Worm (Caenorhabditis elegans) whole organism, L1 larva: Measurements from ENCODE around the gene clc-10.

ENCODE experiments used
- aha-1 ChIP-seq: fragments of 150-350 bp; optimal IDR thresholded peaks from 2 replicates; lab custom pipeline; 2014; ENCODE audit warnings: missing biosample characterization, missing genetic modification characterization
- alr-1 ChIP-seq: fragments of 200-800 bp; sonication (Bioruptor generic); optimal IDR thresholded peaks from 2 replicates; lab custom pipeline; 2018; ENCODE audit warnings: borderline replicate concordance, mild to moderate bottlenecking, missing genetic modification characterization, missing compliant biosample characterization
- ama-1 ChIP-seq: fragments of 150-350 bp; optimal IDR thresholded peaks from 2 replicates; lab custom pipeline; 2014
- blmp-1 ChIP-seq: fragments of 150-350 bp; optimal IDR thresholded peaks from 2 replicates; lab custom pipeline; 2014; ENCODE audit warnings: missing biosample characterization, missing genetic modification characterization
- ceh-63 ChIP-seq: fragments of 200-800 bp; sonication (Bioruptor generic); optimal IDR thresholded peaks from 2 replicates; lab custom pipeline; 2018; ENCODE audit warnings: mild to moderate bottlenecking, missing genetic modification characterization, missing compliant biosample characterization
- ceh-88 ChIP-seq: fragments of 200-800 bp; sonication (Bioruptor generic); IDR thresholded peaks from 2 replicates; pipeline ENCODE4 v1.3.6; 2022; ENCODE audit warnings: missing genetic modification characterization, missing compliant biosample characterization
- ceh-90 ChIP-seq: sonication (generic microtip); optimal IDR thresholded peaks from 2 replicates; lab custom pipeline; 2016; ENCODE audit warnings: missing genetic modification characterization, missing compliant biosample characterization
- ces-1 ChIP-seq: fragments of 150-350 bp; optimal IDR thresholded peaks from 2 replicates; lab custom pipeline; 2014; ENCODE audit warnings: missing biosample characterization, missing genetic modification reagents, missing genetic modification characterization
- efl-1 ChIP-seq, 4 experiments: fragments of 150-350 bp; optimal IDR thresholded peaks in 3 of 4; peaks in 1 of 4; 1 replicate in 1 of 4; 2 replicates in 3 of 4; lab custom pipeline; 2014; ENCODE audit warnings: missing biosample characterization in 2 of 4, missing genetic modification characterization in 2 of 4, missing genetic modification reagents in 2 of 4
- egl-13 ChIP-seq: sonication (generic microtip); optimal IDR thresholded peaks from 2 replicates; lab custom pipeline; 2016; ENCODE audit warnings: missing genotype, missing genetic modification reagents, missing genetic modification characterization, missing compliant biosample characterization
- egl-27 ChIP-seq, 2 experiments: fragments of 150-350 bp in 1 of 2; sonication (generic microtip); optimal IDR thresholded peaks; 3 replicates each; lab custom pipeline; 2017 to 2018; ENCODE audit warnings: missing biosample characterization in 2 of 2, missing genetic modification characterization in 2 of 2, missing genetic modification reagents in 2 of 2
- ets-5 ChIP-seq: fragments of 200-800 bp; sonication (Bioruptor generic); IDR thresholded peaks from 2 replicates; pipeline ENCODE4 v1.3.6; 2022; ENCODE audit warnings: missing genetic modification characterization, missing compliant biosample characterization
- fkh-10 ChIP-seq: sonication (generic microtip); optimal IDR thresholded peaks from 2 replicates; lab custom pipeline; 2017; ENCODE audit warnings: missing biosample characterization, missing genetic modification reagents, missing genetic modification characterization
- fkh-4 ChIP-seq: sonication (generic microtip); optimal IDR thresholded peaks from 2 replicates; lab custom pipeline; 2016; ENCODE audit warnings: missing compliant biosample characterization, missing genetic modification characterization, borderline replicate concordance
- fkh-8 ChIP-seq: sonication (generic microtip); optimal IDR thresholded peaks from 2 replicates; lab custom pipeline; 2016; ENCODE audit warnings: mild to moderate bottlenecking, missing genetic modification characterization, missing compliant biosample characterization
- fos-1 ChIP-seq: fragments of 150-350 bp; optimal IDR thresholded peaks from 2 replicates; lab custom pipeline; 2014; ENCODE audit warnings: missing biosample characterization, missing genetic modification characterization
- hlh-17 ChIP-seq: fragments of 200-800 bp; sonication (Bioruptor generic); optimal IDR thresholded peaks from 2 replicates; lab custom pipeline; 2018; ENCODE audit warnings: missing genetic modification characterization, mild to moderate bottlenecking, missing compliant biosample characterization, moderate library complexity, borderline replicate concordance
- hlh-4 ChIP-seq: sonication (generic microtip); optimal IDR thresholded peaks from 2 replicates; lab custom pipeline; 2016; ENCODE audit warnings: mild to moderate bottlenecking, missing genetic modification characterization, missing compliant biosample characterization
- irx-1 ChIP-seq: sonication (generic microtip); optimal IDR thresholded peaks from 2 replicates; lab custom pipeline; 2016; ENCODE audit warnings: missing genetic modification characterization, missing compliant biosample characterization
- isw-1 ChIP-seq: fragments of 200-800 bp; sonication (Bioruptor generic); IDR thresholded peaks from 2 replicates; pipeline ENCODE4 v1.3.6; 2022; ENCODE audit warnings: missing genetic modification characterization, missing compliant biosample characterization
- lin-13 ChIP-seq: fragments of 150-350 bp; optimal IDR thresholded peaks from 2 replicates; lab custom pipeline; 2014; ENCODE audit warnings: missing biosample characterization, missing genetic modification reagents, missing genetic modification characterization
- lin-15B ChIP-seq: fragments of 150-350 bp; sonication (generic microtip); optimal IDR thresholded peaks from 3 replicates; lab custom pipeline; 2014; ENCODE audit warnings: missing biosample characterization, missing genetic modification characterization
- lin-35 ChIP-seq, 2 experiments: fragments of 150-350 bp; optimal IDR thresholded peaks; 2 replicates each; lab custom pipeline; 2014; ENCODE audit warnings: missing biosample characterization in 2 of 2, missing genetic modification characterization in 2 of 2, missing genetic modification reagents in 2 of 2
- mab-9 ChIP-seq: fragments of 200-800 bp; sonication (Bioruptor generic); IDR thresholded peaks from 2 replicates; pipeline ENCODE4 v1.3.6; 2022; ENCODE audit warnings: missing genetic modification reagents, missing genetic modification characterization, missing compliant biosample characterization
- mdl-1 ChIP-seq, 2 experiments: fragments of 150-350 bp; optimal IDR thresholded peaks; 2 replicates each; lab custom pipeline; 2014 to 2017; ENCODE audit warnings: missing biosample characterization in 2 of 2, missing genetic modification characterization in 2 of 2, inconsistent platforms in 1 of 2
- mep-1 ChIP-seq: fragments of 150-350 bp; optimal IDR thresholded peaks from 2 replicates; lab custom pipeline; 2014; ENCODE audit warnings: missing biosample characterization, missing genetic modification characterization
- nhr-12 ChIP-seq: sonication (generic microtip); optimal IDR thresholded peaks from 2 replicates; lab custom pipeline; 2017; ENCODE audit warnings: missing biosample characterization, missing genetic modification characterization
- nhr-19 ChIP-seq: fragments of 200-800 bp; sonication (Bioruptor generic); conservative IDR thresholded peaks from 2 replicates; pipeline ENCODE4 v1.3.6; 2022; ENCODE audit warnings: missing genetic modification characterization, missing compliant biosample characterization
- nhr-237 ChIP-seq: fragments of 150-350 bp; optimal IDR thresholded peaks from 2 replicates; lab custom pipeline; 2014; ENCODE audit warnings: missing biosample characterization, missing genetic modification characterization
- nhr-28 ChIP-seq: fragments of 150-350 bp; optimal IDR thresholded peaks from 2 replicates; lab custom pipeline; 2014; ENCODE audit warnings: missing biosample characterization, missing genetic modification characterization
- nhr-71 ChIP-seq: sonication (generic microtip); optimal IDR thresholded peaks from 2 replicates; lab custom pipeline; 2016; ENCODE audit warnings: mild to moderate bottlenecking, missing genetic modification characterization, moderate library complexity, missing compliant biosample characterization
- nhr-76 ChIP-seq: sonication (generic microtip); optimal IDR thresholded peaks from 2 replicates; lab custom pipeline; 2017; ENCODE audit warnings: missing biosample characterization, missing genetic modification characterization
- nhr-90 ChIP-seq: sonication (generic microtip); optimal IDR thresholded peaks from 2 replicates; lab custom pipeline; 2016; ENCODE audit warnings: mild to moderate bottlenecking, missing genetic modification characterization, missing compliant biosample characterization; ENCODE audit not compliant: poor library complexity
- pqm-1 ChIP-seq: sonication (generic microtip); optimal IDR thresholded peaks from 3 replicates; lab custom pipeline; 2017; ENCODE audit warnings: missing biosample characterization, missing genetic modification characterization
- snpc-4 ChIP-seq: fragments of 150-350 bp; optimal IDR thresholded peaks from 2 replicates; lab custom pipeline; 2014; ENCODE audit warnings: missing biosample characterization, missing genetic modification characterization
- snu-23 ChIP-seq: sonication (generic microtip); optimal IDR thresholded peaks from 2 replicates; lab custom pipeline; 2016; ENCODE audit warnings: missing genetic modification characterization, missing compliant biosample characterization
- sox-4 ChIP-seq: sonication (generic microtip); optimal IDR thresholded peaks from 2 replicates; lab custom pipeline; 2016; ENCODE audit warnings: missing genetic modification characterization, missing compliant biosample characterization
- sptf-1 ChIP-seq: fragments of 150-350 bp; optimal IDR thresholded peaks from 2 replicates; lab custom pipeline; 2014; ENCODE audit warnings: missing biosample characterization, missing genetic modification characterization
- tbx-2 ChIP-seq: sonication (generic microtip); optimal IDR thresholded peaks from 2 replicates; lab custom pipeline; 2016; ENCODE audit warnings: missing genetic modification characterization, missing compliant biosample characterization
- tlp-1 ChIP-seq: fragments of 150-350 bp; optimal IDR thresholded peaks from 2 replicates; lab custom pipeline; 2014; ENCODE audit warnings: missing biosample characterization, missing genetic modification characterization
- unc-130 ChIP-seq: fragments of 150-350 bp; optimal IDR thresholded peaks from 2 replicates; lab custom pipeline; 2017; ENCODE audit warnings: missing biosample characterization, missing genetic modification characterization, inconsistent platforms
- unc-30 ChIP-seq: sonication (generic microtip); optimal IDR thresholded peaks from 2 replicates; lab custom pipeline; 2017; ENCODE audit warnings: missing biosample characterization, missing genetic modification characterization
- unc-62 ChIP-seq: fragments of 150-350 bp; optimal IDR thresholded peaks from 2 replicates; lab custom pipeline; 2014; ENCODE audit warnings: missing biosample characterization, missing genetic modification reagents, missing genetic modification characterization
- unc-86 ChIP-seq: sonication (generic microtip); optimal IDR thresholded peaks from 2 replicates; lab custom pipeline; 2016; ENCODE audit warnings: missing genetic modification characterization, missing compliant biosample characterization
- unc-98 ChIP-seq: fragments of 200-800 bp; sonication (Bioruptor generic); IDR thresholded peaks from 2 replicates; pipeline ENCODE4 v1.3.6; 2022; ENCODE audit warnings: missing genetic modification characterization, missing compliant biosample characterization
- vab-15 ChIP-seq: sonication (generic microtip); optimal IDR thresholded peaks from 2 replicates; lab custom pipeline; 2017; ENCODE audit warnings: missing genotype, mild to moderate bottlenecking, missing genetic modification characterization, missing compliant biosample characterization
- xbp-1 ChIP-seq: sonication (generic microtip); optimal IDR thresholded peaks from 2 replicates; lab custom pipeline; 2016; ENCODE audit warnings: missing genetic modification characterization, missing compliant biosample characterization
- zag-1 ChIP-seq: fragments of 150-350 bp; optimal IDR thresholded peaks from 2 replicates; lab custom pipeline; 2014; ENCODE audit warnings: missing biosample characterization, missing genetic modification characterization
- zip-4 ChIP-seq: fragments of 200-800 bp; sonication (Bioruptor generic); optimal IDR thresholded peaks from 2 replicates; lab custom pipeline; 2018; ENCODE audit warnings: mild to moderate bottlenecking, missing genetic modification characterization, moderate library complexity, missing compliant biosample characterization
- ztf-11 ChIP-seq, 2 experiments: sonication (generic microtip); optimal IDR thresholded peaks; 2 replicates each; lab custom pipeline; 2016 to 2017; ENCODE audit warnings: missing genetic modification characterization in 2 of 2, missing biosample characterization in 1 of 2, missing compliant biosample characterization in 1 of 2
- ztf-4 ChIP-seq: fragments of 150-350 bp; optimal IDR thresholded peaks from 2 replicates; lab custom pipeline; 2014; ENCODE audit warnings: missing biosample characterization, missing genetic modification characterization

clc-10 gene

DNA sequence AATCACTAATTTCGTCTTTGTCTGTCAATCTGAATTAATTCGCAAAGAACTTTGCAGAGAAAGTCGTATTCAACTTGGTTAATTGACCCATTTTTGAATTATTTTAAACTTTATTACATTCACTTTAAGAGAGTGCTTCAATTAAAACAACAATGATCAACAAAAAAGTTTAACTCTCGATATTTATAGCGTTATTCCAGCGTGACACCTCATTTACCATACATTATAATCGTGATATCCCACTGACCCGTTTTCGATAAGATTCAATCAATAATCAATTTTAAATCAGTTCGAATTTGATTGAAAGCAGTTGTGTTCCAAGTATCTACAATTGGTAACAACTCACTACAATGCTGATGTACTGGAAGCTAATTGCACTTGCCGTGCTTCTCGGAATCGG is at the start of gene clc-10:
TSS of gene clc-10 (plus strand) at position 301 of the 400 bp plus-strand sequence.
- no peak for TF ChIP-seq ama-1

DNA sequence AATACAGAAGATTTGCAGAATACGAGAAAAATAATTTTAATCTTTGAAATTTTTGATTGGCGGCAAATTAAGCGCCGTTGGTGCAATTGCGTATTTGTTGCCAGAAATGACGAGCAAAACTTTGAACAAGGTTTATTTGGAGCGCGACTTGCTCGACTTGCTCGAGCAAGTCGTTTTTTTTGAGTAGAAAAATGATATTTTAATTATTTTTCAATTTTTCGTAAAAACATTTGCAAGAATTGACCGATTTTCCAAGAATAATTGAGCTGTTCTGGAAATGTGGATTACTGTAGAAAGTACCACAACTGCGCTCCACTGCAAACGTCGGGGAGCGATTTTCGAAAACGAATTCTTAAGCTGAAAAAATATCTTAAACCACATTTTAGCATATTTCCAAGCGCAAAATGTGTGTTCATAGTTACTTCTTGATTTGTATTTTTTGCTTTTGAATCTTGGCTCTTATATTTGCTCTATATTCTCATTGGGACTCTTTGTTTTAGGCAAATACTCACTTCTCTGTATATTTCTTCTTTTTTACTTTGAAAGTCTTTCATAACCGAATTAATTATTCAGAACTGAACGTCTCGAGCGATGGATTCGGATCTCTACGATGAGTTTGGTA is 47.8 kb upstream of the clc-10 start, which contains the start of the genes gcna-1 and eftu-2:
TSS of gene gcna-1 (minus strand) at position 96 of the 622 bp plus-strand sequence.
TSS of gene eftu-2 (plus strand) at position 572 of the 622 bp plus-strand sequence.
- TF ChIP-seq nhr-28 (tag; lab: Kevin White, UChicago), result no peak
- peak; percentile 31 for TF ChIP-seq snpc-4 (tag; lab: Kevin White, UChicago)
- no peak for TF ChIP-seq ztf-4 (tag; lab: Kevin White, UChicago)
- TF ChIP-seq ceh-63 (GFP tag; lab: Kevin White, UChicago), result no peak
- TF ChIP-seq mdl-1 (tag; optimal IDR thresholded peaks at IDR 0.05; lab: Kevin White, UChicago), result peak in 1 of 2 experiments; percentile 25
- TF ChIP-seq unc-62 (GFP tag; lab: Kevin White, UChicago), result no peak
- peak; percentile 77 for TF ChIP-seq nhr-71 (tag; lab: Kevin White, UChicago)
- no peak for TF ChIP-seq zip-4
- no peak for TF ChIP-seq vab-15 (tag; lab: Kevin White, UChicago)
- no peak for TF ChIP-seq unc-130 (tag; lab: Kevin White, UChicago)
- TF ChIP-seq aha-1, result no peak
- TF ChIP-seq nhr-12 (tag; lab: Kevin White, UChicago), result no peak
- no peak for TF ChIP-seq blmp-1 (tag; lab: Kevin White, UChicago)
- peak; percentile 43 for TF ChIP-seq nhr-90 (tag; lab: Kevin White, UChicago)
- peak; percentile 8; the same call in 1 of the 2 replicates for TF ChIP-seq nhr-19 (GFP tag; lab: Robert Waterston, UW)
- TF ChIP-seq unc-98 (GFP tag; lab: Robert Waterston, UW), result no peak
- TF ChIP-seq mab-9 (GFP tag; lab: Robert Waterston, UW), result no peak
- TF ChIP-seq tbx-2 (tag; lab: Kevin White, UChicago), result peak; percentile 66
- TF ChIP-seq unc-30 (tag; lab: Kevin White, UChicago), result no peak
- no peak for TF ChIP-seq lin-15B (tag; lab: Kevin White, UChicago)
- TF ChIP-seq unc-86, result peak; percentile 45
- TF ChIP-seq xbp-1 (tag; lab: Kevin White, UChicago), result peak; percentile 60
- no peak for TF ChIP-seq nhr-237
- no peak for TF ChIP-seq ces-1
- TF ChIP-seq lin-13 (GFP tag; lab: Kevin White, UChicago), result peak; percentile 19
- TF ChIP-seq isw-1, result peak; percentile 47
- TF ChIP-seq ceh-88 (GFP tag; lab: Robert Waterston, UW), result no peak
- TF ChIP-seq lin-35 (GFP tag; optimal IDR thresholded peaks at IDR 0.05; lab: Kevin White, UChicago), result peak; percentile 78 to 87
- TF ChIP-seq zag-1 (tag; lab: Kevin White, UChicago), result no peak
- TF ChIP-seq sptf-1, result no peak
- TF ChIP-seq fos-1, result no peak
- TF ChIP-seq efl-1 (optimal IDR thresholded peaks at IDR 0.05; lab: Kevin White, UChicago), result peak; percentile 58 to 84
- peak; percentile 87 to 98 for TF ChIP-seq efl-1 (GFP tag; optimal IDR thresholded peaks at IDR 0.05 in 1 of 2; lab: Kevin White, UChicago)
- TF ChIP-seq mep-1 (tag; lab: Kevin White, UChicago), result no peak
- no peak for TF ChIP-seq fkh-8 (tag; lab: Kevin White, UChicago)
- no peak for TF ChIP-seq tlp-1 (tag; lab: Kevin White, UChicago)
- no peak for TF ChIP-seq ztf-11 (tag; optimal IDR thresholded peaks at IDR 0.05; lab: Kevin White, UChicago)
- TF ChIP-seq ama-1, result no peak
- TF ChIP-seq egl-13, result peak; percentile 61
- TF ChIP-seq fkh-10 (GFP tag; lab: Kevin White, UChicago), result no peak
- TF ChIP-seq snu-23, result peak; percentile 68
- no peak for TF ChIP-seq fkh-4 (tag; lab: Kevin White, UChicago)
- no peak for TF ChIP-seq hlh-17 (GFP tag; lab: Kevin White, UChicago)
- no peak for TF ChIP-seq hlh-4 (tag; lab: Kevin White, UChicago)
- no peak for TF ChIP-seq pqm-1
- no peak for TF ChIP-seq nhr-76 (tag; lab: Kevin White, UChicago)
- no peak for TF ChIP-seq alr-1
- no peak for TF ChIP-seq ceh-90 (tag; lab: Kevin White, UChicago)
- TF ChIP-seq egl-27 (tag; optimal IDR thresholded peaks at IDR 0.05; lab: Kevin White, UChicago), result no peak
- TF ChIP-seq sox-4 (tag; lab: Kevin White, UChicago), result no peak
- TF ChIP-seq irx-1 (tag; lab: Kevin White, UChicago), result peak; percentile 56
- TF ChIP-seq ets-5 (GFP tag; lab: Robert Waterston, UW), result no peak
